Fruit fly (Drosophila melanogaster) whole organism, embryonic: ENCODE results near the gene Torsin.

ENCODE experiments used
- Asciz ChIP-seq: fragments of 200-800 bp; sonication (Bioruptor generic); optimal IDR thresholded peaks from 2 replicates; lab custom pipeline; 2017; ENCODE audit warnings: missing biosample characterization, mild to moderate bottlenecking, missing genetic modification characterization, missing genetic modification reagents
- Bdp1 ChIP-seq: fragments of 200-800 bp; sonication (Bioruptor generic); optimal IDR thresholded peaks from 3 replicates; lab custom pipeline; 2016; ENCODE audit warnings: missing biosample characterization, missing genetic modification characterization
- Bgb ChIP-seq: fragments of 200-800 bp; sonication (Bioruptor generic); IDR thresholded peaks from 2 replicates; pipeline ENCODE4 v1.3.6; 2022; ENCODE audit warnings: missing biosample characterization, missing genetic modification characterization; ENCODE audit not compliant: partially characterized antibody
- CG10274 ChIP-seq: fragments of 200-800 bp; sonication (Bioruptor generic); optimal IDR thresholded peaks from 3 replicates; lab custom pipeline; 2017; ENCODE audit warnings: missing biosample characterization, mild to moderate bottlenecking, missing genetic modification characterization
- CG10321 ChIP-seq: fragments of 200-800 bp; sonication (Bioruptor generic); IDR thresholded peaks from 2 replicates; pipeline ENCODE4 v1.3.6; 2022; ENCODE audit warnings: missing biosample characterization, missing genetic modification characterization
- CG12659 ChIP-seq: fragments of 200-800 bp; sonication (Bioruptor generic); optimal IDR thresholded peaks from 3 replicates; lab custom pipeline; 2017; ENCODE audit warnings: mild to moderate bottlenecking, missing biosample characterization, missing genetic modification reagents, missing genetic modification characterization
- CG15269 ChIP-seq: fragments of 200-800 bp; sonication (Bioruptor generic); optimal IDR thresholded peaks from 2 replicates; lab custom pipeline; 2018; ENCODE audit warnings: missing biosample characterization, mild to moderate bottlenecking, missing genetic modification characterization, moderate library complexity
- CG15514 ChIP-seq: fragments of 200-800 bp; sonication (Bioruptor generic); optimal IDR thresholded peaks from 3 replicates; lab custom pipeline; 2017; ENCODE audit warnings: missing biosample characterization, missing genetic modification characterization, mild to moderate bottlenecking, moderate library complexity, missing genetic modification reagents
- CG1602 ChIP-seq: fragments of 200-800 bp; sonication (Bioruptor generic); optimal IDR thresholded peaks from 3 replicates; lab custom pipeline; 2016; ENCODE audit warnings: missing biosample characterization, missing genetic modification characterization
- CG18011 ChIP-seq: fragments of 200-800 bp; sonication (Bioruptor generic); optimal IDR thresholded peaks from 2 replicates; lab custom pipeline; 2017; ENCODE audit warnings: missing biosample characterization, missing genetic modification characterization, mild to moderate bottlenecking, moderate library complexity, missing genotype
- CG18262 ChIP-seq: fragments of 200-800 bp; optimal IDR thresholded peaks from 3 replicates; lab custom pipeline; 2019; ENCODE audit warnings: missing biosample characterization, mild to moderate bottlenecking, missing genetic modification characterization, moderate library complexity
- CG2712 ChIP-seq: fragments of 200-800 bp; optimal IDR thresholded peaks from 3 replicates; lab custom pipeline; 2019; ENCODE audit warnings: missing biosample characterization, mild to moderate bottlenecking, missing genetic modification characterization, moderate library complexity
- CG32772 ChIP-seq: fragments of 200-800 bp; sonication (Bioruptor generic); IDR thresholded peaks from 2 replicates; pipeline ENCODE4 v1.3.6; 2022; ENCODE audit warnings: missing biosample characterization, missing genetic modification characterization
- CG3847 ChIP-seq: fragments of 200-800 bp; sonication (Bioruptor generic); IDR thresholded peaks from 2 replicates; pipeline ENCODE4 v1.3.6; 2022; ENCODE audit warnings: missing biosample characterization, missing genetic modification characterization
- CG42726 ChIP-seq: fragments of 200-800 bp; sonication (Bioruptor generic); IDR thresholded peaks from 2 replicates; pipeline ENCODE4 v1.3.6; 2022; ENCODE audit warnings: missing biosample characterization, missing genetic modification characterization; ENCODE audit not compliant: partially characterized antibody
- CG4730 ChIP-seq: fragments of 200-800 bp; sonication (Bioruptor generic); IDR thresholded peaks from 2 replicates; pipeline ENCODE4 v1.3.6; 2022; ENCODE audit warnings: missing biosample characterization, missing genetic modification characterization
- CG5953 ChIP-seq: fragments of 200-800 bp; sonication (Bioruptor generic); IDR thresholded peaks from 2 replicates; pipeline ENCODE4 v1.3.6; 2022; ENCODE audit warnings: missing biosample characterization, missing genetic modification characterization
- CG6254 ChIP-seq: fragments of 200-800 bp; sonication (Bioruptor generic); optimal IDR thresholded peaks from 3 replicates; lab custom pipeline; 2017; ENCODE audit warnings: mild to moderate bottlenecking, missing biosample characterization, missing genetic modification reagents, missing genetic modification characterization
- CG6791 ChIP-seq: fragments of 200-800 bp; sonication (Bioruptor generic); IDR thresholded peaks from 3 replicates; pipeline ENCODE4 v1.3.6; 2022; ENCODE audit warnings: missing biosample characterization, missing genetic modification characterization; ENCODE audit not compliant: partially characterized antibody
- CG6854 ChIP-seq: fragments of 200-800 bp; sonication (Bioruptor generic); optimal IDR thresholded peaks from 3 replicates; lab custom pipeline; 2017; ENCODE audit warnings: missing biosample characterization, mild to moderate bottlenecking, missing genetic modification characterization
- CG8281 ChIP-seq: fragments of 200-800 bp; sonication (Bioruptor generic); optimal IDR thresholded peaks from 2 replicates; lab custom pipeline; 2018; ENCODE audit warnings: missing biosample characterization, mild to moderate bottlenecking, missing genetic modification characterization, moderate library complexity
- CG9437 ChIP-seq: fragments of 200-800 bp; sonication (Bioruptor generic); optimal IDR thresholded peaks from 2 replicates; lab custom pipeline; 2018; ENCODE audit warnings: missing biosample characterization, mild to moderate bottlenecking, missing genetic modification characterization
- CG9817 ChIP-seq: fragments of 200-800 bp; sonication (Bioruptor generic); optimal IDR thresholded peaks from 2 replicates; lab custom pipeline; 2018; ENCODE audit warnings: missing biosample characterization, mild to moderate bottlenecking, missing genetic modification characterization, moderate library complexity
- CTCF ChIP-seq: fragments of 200-800 bp; sonication (Bioruptor generic); optimal IDR thresholded peaks from 2 replicates; lab custom pipeline; 2017; ENCODE audit warnings: missing biosample characterization, mild to moderate bottlenecking, missing genetic modification characterization, moderate library complexity
- CrebB ChIP-seq: fragments of 200-800 bp; sonication (Bioruptor generic); optimal IDR thresholded peaks from 3 replicates; lab custom pipeline; 2018; ENCODE audit warnings: missing biosample characterization, mild to moderate bottlenecking, missing genetic modification characterization
- Dref ChIP-seq: fragments of 200-800 bp; sonication (Bioruptor generic); IDR thresholded peaks from 2 replicates; pipeline ENCODE4 v1.3.6; 2022; ENCODE audit warnings: missing biosample characterization, missing genetic modification characterization
- Eip74EF ChIP-seq, 2 experiments: fragments of 200-800 bp in 1 of 2; fragments of >200 bp in 1 of 2; sonication (Bioruptor generic) in 1 of 2; optimal IDR thresholded peaks; 2 replicates each; lab custom pipeline; 2017 to 2019; ENCODE audit warnings: missing biosample characterization in 2 of 2, missing genetic modification characterization in 2 of 2, mild to moderate bottlenecking in 1 of 2, moderate library complexity in 1 of 2
- MBD-R2 ChIP-seq: fragments of 200-800 bp; sonication (Bioruptor generic); IDR thresholded peaks from 2 replicates; pipeline ENCODE4 v1.3.6; 2022; ENCODE audit warnings: missing biosample characterization, missing genetic modification characterization
- NC2β ChIP-seq: fragments of 200-800 bp; sonication (Bioruptor generic); optimal IDR thresholded peaks from 2 replicates; lab custom pipeline; 2016; ENCODE audit warnings: missing biosample characterization, missing genetic modification characterization
- Oaz ChIP-seq: fragments of 200-800 bp; sonication (Bioruptor generic); IDR thresholded peaks from 2 replicates; pipeline ENCODE4 v1.3.6; 2022; ENCODE audit warnings: missing biosample characterization, missing genetic modification characterization
- Sin3A ChIP-seq: fragments of >200 bp; optimal IDR thresholded peaks from 2 replicates; lab custom pipeline; 2018
- Six4 ChIP-seq: fragments of 200-800 bp; sonication (Bioruptor generic); optimal IDR thresholded peaks from 2 replicates; lab custom pipeline; 2016; ENCODE audit warnings: missing biosample characterization, missing genetic modification characterization
- TFAM ChIP-seq: fragments of 200-800 bp; sonication (Bioruptor generic); optimal IDR thresholded peaks from 2 replicates; lab custom pipeline; 2017; ENCODE audit warnings: missing biosample characterization, missing genetic modification characterization, inconsistent platforms
- Usf ChIP-seq: fragments of 200-800 bp; sonication (Bioruptor generic); optimal IDR thresholded peaks from 2 replicates; lab custom pipeline; 2017; ENCODE audit warnings: missing genotype, missing biosample characterization, missing genetic modification characterization
- Xrp1 ChIP-seq: fragments of 200-800 bp; sonication (Bioruptor generic); IDR thresholded peaks from 2 replicates; pipeline ENCODE4 v1.3.6; 2022; ENCODE audit warnings: missing biosample characterization, missing genetic modification characterization
- abd-A ChIP-seq: fragments of 200-800 bp; sonication (Bioruptor generic); optimal IDR thresholded peaks from 3 replicates; lab custom pipeline; 2019; ENCODE audit warnings: missing biosample characterization, mild to moderate bottlenecking, missing genetic modification characterization, moderate library complexity
- az2 ChIP-seq: fragments of 200-800 bp; sonication (Bioruptor generic); optimal IDR thresholded peaks from 3 replicates; lab custom pipeline; 2016; ENCODE audit warnings: missing biosample characterization, missing genetic modification characterization
- cg ChIP-seq: fragments of 200-800 bp; sonication (Bioruptor generic); optimal IDR thresholded peaks from 3 replicates; lab custom pipeline; 2019; ENCODE audit warnings: missing biosample characterization, mild to moderate bottlenecking, missing genetic modification characterization, moderate library complexity
- inv ChIP-seq: fragments of 200-800 bp; sonication (Bioruptor generic); IDR thresholded peaks from 2 replicates; pipeline ENCODE4 v1.3.6; 2022; ENCODE audit warnings: missing biosample characterization, missing genetic modification characterization; ENCODE audit not compliant: partially characterized antibody
- ken ChIP-seq: fragments of 200-800 bp; sonication (Bioruptor generic); IDR thresholded peaks from 3 replicates; pipeline ENCODE4 v1.3.6; 2022; ENCODE audit warnings: missing biosample characterization, missing genetic modification characterization
- kni ChIP-seq: fragments of 200-800 bp; sonication (Bioruptor generic); optimal IDR thresholded peaks from 3 replicates; lab custom pipeline; 2017; ENCODE audit warnings: mild to moderate bottlenecking, missing biosample characterization, missing genetic modification reagents, missing genetic modification characterization
- lab ChIP-seq: fragments of 200-800 bp; sonication (Bioruptor generic); optimal IDR thresholded peaks from 3 replicates; lab custom pipeline; 2017; ENCODE audit warnings: missing biosample characterization, missing genetic modification characterization, mild to moderate bottlenecking, moderate library complexity, missing genetic modification reagents
- pb ChIP-seq: fragments of 200-800 bp; sonication (Bioruptor generic); optimal IDR thresholded peaks from 3 replicates; lab custom pipeline; 2016; ENCODE audit warnings: missing biosample characterization, missing genetic modification characterization
- psq ChIP-seq: fragments of 200-800 bp; sonication (Bioruptor generic); optimal IDR thresholded peaks from 2 replicates; lab custom pipeline; 2017; ENCODE audit warnings: missing biosample characterization, missing genetic modification characterization
- ro ChIP-seq: fragments of 200-800 bp; sonication (Bioruptor generic); IDR thresholded peaks from 2 replicates; pipeline ENCODE4 v1.3.6; 2022; ENCODE audit warnings: missing biosample characterization, missing genetic modification characterization
- run ChIP-seq: fragments of 200-800 bp; sonication (Bioruptor generic); optimal IDR thresholded peaks from 3 replicates; lab custom pipeline; 2018; ENCODE audit warnings: missing biosample characterization, mild to moderate bottlenecking, missing genetic modification characterization
- sens ChIP-seq: fragments of 200-800 bp; sonication (Bioruptor generic); peaks from one replicate; lab custom pipeline; 2016; ENCODE audit warnings: missing biosample characterization, missing genetic modification characterization
- tap ChIP-seq: fragments of 200-800 bp; optimal IDR thresholded peaks from 3 replicates; lab custom pipeline; 2019; ENCODE audit warnings: missing biosample characterization, mild to moderate bottlenecking, missing genetic modification characterization, moderate library complexity
- trem ChIP-seq: fragments of 200-800 bp; optimal IDR thresholded peaks from 3 replicates; lab custom pipeline; 2019; ENCODE audit warnings: missing biosample characterization, mild to moderate bottlenecking, missing genetic modification characterization, moderate library complexity
- twi ChIP-seq: fragments of 200-800 bp; optimal IDR thresholded peaks from 2 replicates; lab custom pipeline; 2019; ENCODE audit warnings: missing biosample characterization, mild to moderate bottlenecking, missing genetic modification characterization, moderate library complexity
- vfl ChIP-seq: fragments of 200-800 bp; sonication (Bioruptor generic); optimal IDR thresholded peaks from 2 replicates; lab custom pipeline; 2016; ENCODE audit warnings: missing biosample characterization, missing genetic modification characterization

Gene Torsin

DNA sequence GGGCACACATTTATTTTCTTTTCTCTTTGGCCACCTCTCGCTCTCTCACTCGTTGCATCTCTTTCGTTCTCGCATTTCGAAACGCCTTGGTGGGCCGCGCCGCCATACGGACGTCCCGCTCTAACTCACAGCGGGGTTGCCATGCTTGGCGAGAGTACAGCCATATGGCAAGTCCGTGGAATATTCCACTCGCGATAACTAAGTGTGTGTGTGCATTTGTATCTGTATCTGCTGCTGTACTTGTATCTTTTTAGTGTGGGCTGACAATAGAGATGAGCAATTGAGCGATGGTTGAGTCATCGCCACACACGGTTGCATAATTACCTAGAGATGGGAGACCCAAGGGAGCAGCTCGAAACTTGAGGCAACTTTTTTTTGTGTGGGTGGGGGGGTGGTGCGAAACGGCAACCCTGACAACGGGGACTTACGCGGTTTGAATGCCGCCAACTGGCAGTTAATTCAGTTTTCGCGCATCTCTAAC, 34.7 kb upstream of the Torsin start (continued):
- TF ChIP-seq az2 (GFP tag; lab: Kevin White, UChicago), result peak; percentile 55
- peak; percentile 51 for TF ChIP-seq CG8281
- peak; percentile 71 for TF ChIP-seq kni (GFP tag; lab: Kevin White, UChicago)
- peak; percentile 97 for TF ChIP-seq abd-A (tag; lab: Kevin White, UChicago)
- TF ChIP-seq CG9437 (GFP tag; lab: Kevin White, UChicago), result peak; percentile 44
- TF ChIP-seq Eip74EF (GFP tag; optimal IDR thresholded peaks at IDR 0.05; lab: Kevin White, UChicago), result no peak
- TF ChIP-seq cg (GFP tag; lab: Kevin White, UChicago), result peak; percentile 98
- peak; percentile 82 for TF ChIP-seq pb (GFP tag; lab: Kevin White, UChicago)
- peak; percentile 81 for TF ChIP-seq MBD-R2 (GFP tag; lab: Robert Waterston, UW)
- TF ChIP-seq CG6791, result peak; percentile 84
- TF ChIP-seq Bdp1, result peak; percentile 43
- peak; percentile 62 for TF ChIP-seq Dref (GFP tag; lab: Robert Waterston, UW)
- peak; percentile 84 for TF ChIP-seq Oaz (GFP tag; lab: Robert Waterston, UW)
- TF ChIP-seq CG10321, result peak; percentile 98
- peak; percentile 9 for TF ChIP-seq CTCF
- peak; percentile 61 for TF ChIP-seq NC2β (GFP tag; lab: Kevin White, UChicago)
- peak; percentile 57 for TF ChIP-seq psq (GFP tag; lab: Kevin White, UChicago)
- TF ChIP-seq lab (GFP tag; lab: Kevin White, UChicago), result peak; percentile 90
- TF ChIP-seq CG1602 (GFP tag; lab: Kevin White, UChicago), result peak; percentile 70
- no peak for TF ChIP-seq TFAM (GFP tag; lab: Kevin White, UChicago)
- peak; percentile 56 for TF ChIP-seq Usf
- peak; percentile 85 for TF ChIP-seq CG15269
- TF ChIP-seq CG12659 (GFP tag; lab: Kevin White, UChicago), result peak; percentile 92
- TF ChIP-seq Six4, result peak; percentile 62
- TF ChIP-seq twi (tag; lab: Kevin White, UChicago), result peak; percentile 90
- peak; percentile 75 for TF ChIP-seq CG2712 (tag; lab: Kevin White, UChicago)
- peak; percentile 91 for TF ChIP-seq CG42726 (GFP tag; lab: Robert Waterston, UW)
- peak; percentile 86 for TF ChIP-seq Asciz (GFP tag; lab: Kevin White, UChicago)
- TF ChIP-seq CG3847 (GFP tag; lab: Robert Waterston, UW), result peak; percentile 93
- TF ChIP-seq vfl, result peak; percentile 66
- TF ChIP-seq ken, result peak; percentile 89
- TF ChIP-seq CG9817 (tag; lab: Kevin White, UChicago), result peak; percentile 86
- peak; percentile 65 for TF ChIP-seq CG10274 (GFP tag; lab: Kevin White, UChicago)
- TF ChIP-seq Xrp1 (GFP tag; lab: Robert Waterston, UW), result peak; percentile 87
- TF ChIP-seq CG18262 (tag; lab: Kevin White, UChicago), result peak; percentile 64
- peak; percentile 90 for TF ChIP-seq Bgb (GFP tag; lab: Robert Waterston, UW)
- TF ChIP-seq CG4730 (GFP tag; lab: Robert Waterston, UW), result peak; percentile 88
- peak; percentile 48 for TF ChIP-seq CG6854 (GFP tag; lab: Kevin White, UChicago)
- TF ChIP-seq Sin3A (lab: Kevin White, UChicago), result peak; percentile 76
- TF ChIP-seq inv (GFP tag; lab: Robert Waterston, UW), result peak; percentile 80
- peak; percentile 37; the same call in 1 of the 2 replicates for TF ChIP-seq ro (GFP tag; lab: Robert Waterston, UW)
- peak; percentile 89 for TF ChIP-seq CG32772
- peak; percentile 71 for TF ChIP-seq CG18011 (GFP tag; lab: Kevin White, UChicago)
- TF ChIP-seq CG5953 (GFP tag; lab: Robert Waterston, UW), result peak; percentile 76
- peak; percentile 68 for TF ChIP-seq trem (tag; lab: Kevin White, UChicago)
- peak; percentile 95 for TF ChIP-seq sens (GFP tag; lab: Kevin White, UChicago)
- TF ChIP-seq CG6254, result peak; percentile 19
- TF ChIP-seq CG15514 (GFP tag; lab: Kevin White, UChicago), result peak; percentile 89
- peak; percentile 67 for TF ChIP-seq tap (tag; lab: Kevin White, UChicago)
- TF ChIP-seq CrebB (tag; lab: Kevin White, UChicago), result peak; percentile 79
- TF ChIP-seq run, result no peak
